Fruit fly (Drosophila melanogaster): ENCODE data around the gene CG32591.

The CG32591 gene

DNA sequence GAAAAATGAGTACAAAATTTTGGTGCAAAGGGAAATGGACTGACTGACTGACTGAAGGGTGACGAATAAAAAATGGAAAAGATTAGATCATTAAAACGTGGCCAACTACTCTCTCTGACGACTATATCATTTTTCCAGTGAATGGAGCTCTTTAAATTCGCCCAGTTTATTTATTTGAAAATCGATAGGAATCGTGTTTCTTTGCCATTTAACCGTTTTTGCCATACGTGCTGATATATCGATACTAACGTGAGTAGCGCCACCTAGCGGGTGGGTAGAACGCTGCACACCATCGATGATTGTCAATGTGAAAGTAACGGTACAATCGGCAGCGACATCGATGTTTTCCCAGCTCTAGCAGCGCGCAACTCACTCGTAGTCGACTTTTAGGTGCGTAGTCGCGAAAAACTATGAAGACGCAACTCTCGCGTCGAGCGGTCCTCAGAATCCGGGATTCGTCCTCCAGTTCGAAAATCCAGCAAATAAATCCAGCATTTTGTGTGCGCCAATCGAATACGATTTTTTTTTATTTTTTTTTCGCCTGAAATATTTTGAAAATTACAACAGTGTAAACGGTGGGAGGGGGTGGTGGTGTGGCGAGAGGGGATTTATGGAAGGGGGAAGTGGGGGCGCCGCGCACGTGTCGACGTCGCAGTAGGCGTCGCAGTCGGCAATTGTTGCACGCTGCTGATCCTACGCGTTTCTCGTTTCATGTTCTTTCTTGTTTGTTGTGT, 26.5 kb upstream of the CG32591 start, which contains the start of the genes CG9030 and eag (continued):
- TF ChIP-seq CG3163 (GFP tag; optimal IDR thresholded peaks at IDR 0.05): peak; percentile 6
- TF ChIP-seq fd102C (GFP tag; optimal IDR thresholded peaks at IDR 0.05): no peak
- no peak for TF ChIP-seq pum (GFP tag; optimal IDR thresholded peaks at IDR 0.05)
- no peak for TF ChIP-seq Six4 (GFP tag; optimal IDR thresholded peaks at IDR 0.05)
- TF ChIP-seq exex (tag; optimal IDR thresholded peaks at IDR 0.05): no peak
- no peak for TF ChIP-seq dmrt99B (tag; optimal IDR thresholded peaks at IDR 0.05)
- TF ChIP-seq wor (GFP tag; IDR thresholded peaks at IDR 0.05): no peak
- TF ChIP-seq gfzf (GFP tag; optimal IDR thresholded peaks at IDR 0.05): peak; percentile 31
- no peak for TF ChIP-seq kni (GFP tag; optimal IDR thresholded peaks at IDR 0.05)
- no peak for TF ChIP-seq CG16815 (GFP tag; optimal IDR thresholded peaks at IDR 0.05)
- no peak for TF ChIP-seq CG9437 (GFP tag; optimal IDR thresholded peaks at IDR 0.05)
- no peak for TF ChIP-seq CG4854 (GFP tag; optimal IDR thresholded peaks at IDR 0.05)
- TF ChIP-seq Dad (GFP tag; optimal IDR thresholded peaks at IDR 0.05): no peak
- no peak for TF ChIP-seq Nf-YB (GFP tag; optimal IDR thresholded peaks at IDR 0.05)
- TF ChIP-seq CG13296 (GFP tag; optimal IDR thresholded peaks at IDR 0.05): no peak
- no peak for TF ChIP-seq Oaz (GFP tag; IDR thresholded peaks at IDR 0.05)
- no peak for TF ChIP-seq CG43689 (GFP tag; IDR thresholded peaks at IDR 0.05)
- no peak for TF ChIP-seq CG8765 (GFP tag; IDR thresholded peaks at IDR 0.05)
- peak; percentile 72 for TF ChIP-seq Dp (GFP tag; optimal IDR thresholded peaks at IDR 0.05)
- TF ChIP-seq bab2 (GFP tag; optimal IDR thresholded peaks at IDR 0.05): no peak
- TF ChIP-seq knrl (GFP tag; IDR thresholded peaks at IDR 0.05; ENCODE audit: partially characterized antibody): peak; percentile 86
- no peak for TF ChIP-seq ara (GFP tag; IDR thresholded peaks at IDR 0.05)
- peak; percentile 22; the same call in 1 of the 2 replicates for TF ChIP-seq CG32532 (GFP tag; IDR thresholded peaks at IDR 0.05)
- TF ChIP-seq CG9727 (GFP tag; optimal IDR thresholded peaks at IDR 0.05): no peak
- no peak for TF ChIP-seq org-1 (GFP tag; optimal IDR thresholded peaks at IDR 0.05)
- peak; percentile 99 for TF ChIP-seq CG8290 (GFP tag; optimal IDR thresholded peaks at IDR 0.05)
- peak; percentile 94 to 100 for TF ChIP-seq CG8290 (tag; optimal IDR thresholded peaks at IDR 0.05)
- TF ChIP-seq MTF-1 (GFP tag; optimal IDR thresholded peaks at IDR 0.05; ENCODE audit: borderline replicate concordance): no peak
- no peak for TF ChIP-seq Ptx1 (GFP tag; IDR thresholded peaks at IDR 0.05)
- TF ChIP-seq tna (GFP tag; IDR thresholded peaks at IDR 0.05; ENCODE audit: partially characterized antibody): peak; percentile 87
- no peak for TF ChIP-seq jing (GFP tag; optimal IDR thresholded peaks at IDR 0.05)
- no peak for TF ChIP-seq Hr78 (GFP tag; optimal IDR thresholded peaks at IDR 0.05)
- TF ChIP-seq pita (GFP tag; optimal IDR thresholded peaks at IDR 0.05): no peak
- no peak for TF ChIP-seq CG32772 (GFP tag; IDR thresholded peaks at IDR 0.05)
- peak; percentile 27 for TF ChIP-seq CoRest (tag; optimal IDR thresholded peaks at IDR 0.05)
- TF ChIP-seq Fer1 (GFP tag; optimal IDR thresholded peaks at IDR 0.05): no peak
- TF ChIP-seq CG1024 (GFP tag; IDR thresholded peaks at IDR 0.05): no peak
- TF ChIP-seq H2.0 (GFP tag; IDR thresholded peaks at IDR 0.05): no peak
- no peak for TF ChIP-seq CG6683 (GFP tag; optimal IDR thresholded peaks at IDR 0.05)
- TF ChIP-seq CG11085 (GFP tag; IDR thresholded peaks at IDR 0.05): no peak
- TF ChIP-seq odd (GFP tag; optimal IDR thresholded peaks at IDR 0.05): no peak
- peak; percentile 55 for TF ChIP-seq Ets97D (GFP tag; optimal IDR thresholded peaks at IDR 0.05)
- TF ChIP-seq CG14014 (GFP tag; IDR thresholded peaks at IDR 0.05): no peak
- no peak for TF ChIP-seq salm (tag; optimal IDR thresholded peaks at IDR 0.05)
- peak; percentile 90 for TF ChIP-seq Opbp (GFP tag; IDR thresholded peaks at IDR 0.05; ENCODE audit: partially characterized antibody)
- TF ChIP-seq H15 (GFP tag; IDR thresholded peaks at IDR 0.05): no peak
- no peak for TF ChIP-seq CG12744 (GFP tag; optimal IDR thresholded peaks at IDR 0.05)
- TF ChIP-seq CG17912 (GFP tag; optimal IDR thresholded peaks at IDR 0.05): no peak
- peak; percentile 4 for TF ChIP-seq CG17802 (tag; optimal IDR thresholded peaks at IDR 0.05)
- no peak for TF ChIP-seq CG12104 (GFP tag; optimal IDR thresholded peaks at IDR 0.05)
